Worm (Caenorhabditis elegans): ENCODE results near the gene unc-36.

The unc-36 gene

ce11 chrIII:8199060-8199459, 2.0 kb downstream of the unc-36 start:
- TF ChIP-seq elt-3 (tag; optimal IDR thresholded peaks at IDR 0.05), result no peak
- TF ChIP-seq daf-12 (tag; optimal IDR thresholded peaks at IDR 0.05), result no peak
- TF ChIP-seq pha-4 (tag; optimal IDR thresholded peaks at IDR 0.05), result no peak
- no peak for TF ChIP-seq elt-1 (tag; optimal IDR thresholded peaks at IDR 0.05)
- TF ChIP-seq egl-27 (tag; optimal IDR thresholded peaks at IDR 0.05), result no peak
- no peak for TF ChIP-seq lin-39 (tag; optimal IDR thresholded peaks at IDR 0.05)
- TF ChIP-seq zag-1 (tag; optimal IDR thresholded peaks at IDR 0.05), result no peak
- no peak for TF ChIP-seq nhr-11 (tag; optimal IDR thresholded peaks at IDR 0.05)
- no peak for TF ChIP-seq tbx-2 (tag; optimal IDR thresholded peaks at IDR 0.05)
- no peak for TF ChIP-seq unc-39 (tag; optimal IDR thresholded peaks at IDR 0.05)
- no peak for TF ChIP-seq aly-2 (tag; optimal IDR thresholded peaks at IDR 0.05)

ce11 chrIII:8191695-8192094, 9.3 kb downstream of the unc-36 start, which contains the start of gene C50C3.1:
C50C3.1 (plus strand) TSS chrIII:8191995.
- no peak for TF ChIP-seq eor-1 (tag; optimal IDR thresholded peaks at IDR 0.05)
- TF ChIP-seq skn-1 (tag; optimal IDR thresholded peaks at IDR 0.05), result no peak
- no peak for TF ChIP-seq snpc-4 (tag; optimal IDR thresholded peaks at IDR 0.05)
- TF ChIP-seq ceh-82 (tag; optimal IDR thresholded peaks at IDR 0.05), result no peak
- TF ChIP-seq ceh-16 (tag; optimal IDR thresholded peaks at IDR 0.05), result no peak
- TF ChIP-seq elt-2 (tag; optimal IDR thresholded peaks at IDR 0.05), result no peak
- no peak for TF ChIP-seq ZK546.5 (tag; optimal IDR thresholded peaks at IDR 0.05)
- TF ChIP-seq nhr-67 (tag; optimal IDR thresholded peaks at IDR 0.05), result no peak
- TF ChIP-seq nhr-11 (tag; optimal IDR thresholded peaks at IDR 0.05), result no peak
- no peak for TF ChIP-seq mml-1 (tag; optimal IDR thresholded peaks at IDR 0.05)
- TF ChIP-seq ama-1 (optimal IDR thresholded peaks at IDR 0.05), result no peak
- no peak for TF ChIP-seq fos-1 (tag; optimal IDR thresholded peaks at IDR 0.05)
- no peak for TF ChIP-seq lin-39 (tag; optimal IDR thresholded peaks at IDR 0.05)
- TF ChIP-seq fkh-10 (GFP tag; optimal IDR thresholded peaks at IDR 0.05), result no peak
- TF ChIP-seq nhr-23 (tag; optimal IDR thresholded peaks at IDR 0.05), result no peak
- no peak for TF ChIP-seq egl-27 (tag; optimal IDR thresholded peaks at IDR 0.05)
- TF ChIP-seq nhr-76 (tag; optimal IDR thresholded peaks at IDR 0.05), result no peak
- no peak for TF ChIP-seq tbx-2 (tag; optimal IDR thresholded peaks at IDR 0.05)
- no peak for TF ChIP-seq nhr-77 (tag; optimal IDR thresholded peaks at IDR 0.05)
- no peak for TF ChIP-seq sea-2 (GFP tag; optimal IDR thresholded peaks at IDR 0.05)

- TF ChIP-seq aly-2 (tag; optimal IDR thresholded peaks at IDR 0.05), result no peak
- no peak for TF ChIP-seq R02D3.7 (tag; optimal IDR thresholded peaks at IDR 0.05)
- no peak for TF ChIP-seq tbx-2 (tag; optimal IDR thresholded peaks at IDR 0.05)
- TF ChIP-seq lin-39 (tag; optimal IDR thresholded peaks at IDR 0.05), result no peak
- TF ChIP-seq ceh-16 (tag; optimal IDR thresholded peaks at IDR 0.05), result no peak
- no peak for TF ChIP-seq ztf-4 (tag; optimal IDR thresholded peaks at IDR 0.05)
- no peak for TF ChIP-seq zag-1 (tag; optimal IDR thresholded peaks at IDR 0.05)
- no peak for TF ChIP-seq ceh-82 (tag; optimal IDR thresholded peaks at IDR 0.05)
- no peak for TF ChIP-seq ama-1 (optimal IDR thresholded peaks at IDR 0.05)
- no peak for TF ChIP-seq pqm-1 (tag; optimal IDR thresholded peaks at IDR 0.05)
- TF ChIP-seq pha-4 (tag; optimal IDR thresholded peaks at IDR 0.05), result no peak
These were observed 10.5 kb downstream of the unc-36 start, which contains the start of gene C50C3.19 for ce11 chrIII:8190505-8190904. C50C3.19 (plus strand) TSS chrIII:8190805.

- TF ChIP-seq ztf-4 (tag; optimal IDR thresholded peaks at IDR 0.05), result no peak
- TF ChIP-seq nhr-25 (tag; optimal IDR thresholded peaks at IDR 0.05), result no peak
- TF ChIP-seq fkh-10 (GFP tag; optimal IDR thresholded peaks at IDR 0.05), result no peak
- no peak for TF ChIP-seq ceh-9 (tag; optimal IDR thresholded peaks at IDR 0.05)
- no peak for TF ChIP-seq skn-1 (tag; optimal IDR thresholded peaks at IDR 0.05)
- TF ChIP-seq tbx-2 (tag; optimal IDR thresholded peaks at IDR 0.05), result no peak
- no peak for TF ChIP-seq mdl-1 (tag; optimal IDR thresholded peaks at IDR 0.05)
- no peak for TF ChIP-seq unc-39 (tag; optimal IDR thresholded peaks at IDR 0.05)
- no peak for TF ChIP-seq unc-62 (GFP tag; optimal IDR thresholded peaks at IDR 0.05)
- TF ChIP-seq R02D3.7 (tag; optimal IDR thresholded peaks at IDR 0.05), result no peak
- TF ChIP-seq sea-2 (GFP tag; optimal IDR thresholded peaks at IDR 0.05), result no peak
- no peak for TF ChIP-seq jun-1 (tag; optimal IDR thresholded peaks at IDR 0.05)
- TF ChIP-seq lin-15B (tag; optimal IDR thresholded peaks at IDR 0.05), result no peak
- no peak for TF ChIP-seq hmg-11 (tag; optimal IDR thresholded peaks at IDR 0.05)
- no peak for TF ChIP-seq fos-1 (tag; optimal IDR thresholded peaks at IDR 0.05)
- no peak for TF ChIP-seq ama-1 (optimal IDR thresholded peaks at IDR 0.05)
- no peak for TF ChIP-seq mml-1 (tag; optimal IDR thresholded peaks at IDR 0.05)
These were observed 15.9 kb downstream of the unc-36 start for ce11 chrIII:8185130-8185529.
